Fruit fly (Drosophila melanogaster) ovary, adult (tissue): ENCODE data around the gene CG11588.

ENCODE experiments used
- CG17801 ChIP-seq: fragments of 200-800 bp; optimal IDR thresholded peaks from 2 replicates; lab custom pipeline; 2019; ENCODE audit warnings: missing biosample characterization, mild to moderate bottlenecking, missing genetic modification characterization, moderate library complexity; ENCODE audit not compliant: partially characterized antibody

Gene CG11588

DNA sequence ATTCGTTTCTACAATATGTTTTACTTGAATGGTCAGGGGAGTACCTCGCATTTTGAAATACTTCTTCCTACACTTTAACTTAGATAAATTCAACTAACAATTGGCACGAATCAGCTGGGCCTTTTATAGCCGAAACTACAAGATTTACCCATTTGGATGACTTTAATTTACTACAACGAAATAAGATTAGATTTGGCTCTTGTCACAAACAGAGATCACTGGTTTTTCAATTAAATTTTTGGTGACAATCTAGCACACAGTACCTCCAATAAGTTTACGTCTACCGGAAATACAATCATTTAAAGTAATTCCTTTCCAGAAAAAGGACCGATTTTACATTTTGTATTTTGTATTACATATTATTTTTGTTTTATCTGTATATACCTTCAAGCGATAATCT, 23.4 kb downstream of the CG11588 start, which contains the start of gene CG5883:
Gene CG5883, minus strand, starts transcription at position 101 of the 400 bp plus-strand sequence.
- no peak for TF ChIP-seq CG17801 (GFP tag; lab: Kevin White, UChicago)

DNA sequence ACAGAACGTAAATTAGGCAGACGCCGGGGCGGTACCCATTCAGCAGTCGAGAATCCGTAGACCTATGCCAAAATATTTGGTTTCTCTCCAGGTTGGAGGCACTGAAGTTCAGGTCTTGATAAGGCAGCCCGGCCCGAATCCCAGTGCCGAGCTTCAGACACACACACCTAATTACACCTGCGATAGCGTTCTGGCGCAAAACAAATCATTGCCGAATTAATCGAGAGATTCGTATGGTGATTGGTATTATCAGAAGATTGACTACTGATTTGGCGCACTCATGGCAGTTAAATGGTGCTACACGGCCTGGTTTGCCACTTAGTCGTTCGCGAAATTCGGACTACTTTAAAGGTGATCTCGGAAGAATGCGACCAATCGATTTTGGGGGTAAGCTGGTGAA, 26.0 kb downstream of the CG11588 start, which contains the start of gene CG7252:
Gene CG7252, plus strand, starts transcription at position 319 of the 400 bp plus-strand sequence.
- no peak for TF ChIP-seq CG17801 (GFP tag; lab: Kevin White, UChicago)

DNA sequence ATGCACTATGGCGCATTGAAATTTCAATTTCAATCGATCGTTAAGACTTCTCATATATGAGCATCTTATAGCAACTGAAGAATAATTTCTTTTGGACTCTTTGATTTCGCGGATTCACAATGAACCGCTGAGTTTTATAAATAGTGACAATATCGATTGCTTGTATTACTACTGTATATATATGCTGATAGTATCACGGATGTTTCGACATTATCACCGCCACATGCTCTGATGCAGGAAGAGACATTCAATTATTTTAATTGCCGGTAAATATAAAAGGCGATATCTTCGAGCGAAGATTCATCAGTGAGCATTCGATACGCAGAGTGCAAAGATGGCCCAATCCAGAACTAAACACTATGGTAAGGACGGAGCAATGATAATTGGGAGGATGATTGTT, 28.2 kb downstream of the CG11588 start, which contains the start of gene CG17826:
Gene CG17826, plus strand, starts transcription at position 301 of the 400 bp plus-strand sequence.
- TF ChIP-seq CG17801 (GFP tag; lab: Kevin White, UChicago): no peak

DNA sequence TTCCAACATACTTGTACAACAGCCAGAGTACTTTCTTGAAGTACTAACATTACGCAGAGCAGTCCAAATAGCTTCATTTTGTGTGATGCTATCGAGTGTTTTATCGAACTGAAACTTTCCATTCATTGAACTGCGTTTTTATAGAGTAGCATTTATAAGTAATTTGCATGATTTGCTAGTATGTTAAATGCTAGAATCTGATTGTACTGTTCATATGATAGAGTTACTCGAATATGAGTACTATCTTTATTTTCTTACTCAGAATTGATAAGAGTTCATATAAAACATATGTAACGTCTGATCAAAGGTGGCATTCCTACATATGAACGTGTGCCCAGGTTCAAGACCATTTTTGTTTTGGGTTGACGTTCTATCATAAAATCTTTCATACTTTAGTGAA, 31.9 kb downstream of the CG11588 start, which contains the start of gene obst-G:
Gene obst-G, minus strand, starts transcription at position 101 of the 400 bp plus-strand sequence.
- TF ChIP-seq CG17801 (GFP tag; lab: Kevin White, UChicago): no peak

DNA sequence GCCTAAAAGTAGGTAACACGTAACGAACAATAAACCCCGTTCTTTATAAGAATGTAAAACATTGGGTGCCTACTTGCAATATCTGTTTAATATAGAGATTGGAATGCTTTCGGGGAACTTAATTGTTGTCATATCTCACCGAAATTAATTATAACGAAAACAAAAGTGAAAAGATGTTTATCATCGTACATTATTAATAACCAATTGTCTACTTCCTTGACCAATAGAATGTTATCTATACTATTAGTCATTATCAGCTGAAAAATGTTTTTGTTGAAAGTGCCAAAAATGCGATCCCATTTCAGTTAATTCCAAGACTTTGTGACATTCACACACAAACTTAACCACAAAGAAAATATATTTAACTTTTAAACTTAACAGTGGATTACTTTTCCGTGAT, 32.5 kb downstream of the CG11588 start, which contains the start of gene CG7248:
Gene CG7248, plus strand, starts transcription at position 301 of the 400 bp plus-strand sequence.
- TF ChIP-seq CG17801 (GFP tag; lab: Kevin White, UChicago): no peak

DNA sequence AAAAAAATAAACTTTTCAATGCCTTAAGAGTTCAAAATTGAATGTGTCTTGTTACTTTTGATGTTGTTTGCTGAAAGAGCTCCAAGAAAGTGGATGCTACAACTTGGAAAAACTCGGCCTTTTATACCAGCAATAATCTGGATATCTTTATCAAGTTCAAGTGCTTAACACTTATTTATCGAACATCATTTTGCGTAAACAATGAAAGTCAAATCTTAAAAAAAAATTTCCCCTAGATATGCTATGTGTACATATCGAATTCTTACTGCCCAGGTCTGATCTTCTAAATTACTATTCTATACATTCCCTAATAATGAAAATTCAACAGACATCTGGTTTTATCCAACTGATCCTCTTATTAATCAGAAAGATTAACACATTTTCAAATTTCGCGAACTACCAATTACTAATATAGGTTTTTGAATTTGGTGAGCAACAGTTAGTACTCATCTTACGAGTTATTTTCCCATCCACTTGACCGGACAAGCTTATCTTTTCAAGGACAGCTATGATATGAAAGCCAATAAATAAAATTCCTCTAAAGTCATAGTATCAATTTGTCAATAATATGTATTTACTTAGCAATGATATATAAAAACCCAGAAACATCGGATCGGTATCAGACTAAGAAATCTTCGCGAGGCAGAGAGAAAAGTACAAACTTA, 36.5 kb downstream of the CG11588 start, which contains the start of the genes CG11570 and CG43294:
Gene CG11570, minus strand, starts transcription at position 101 of the 665 bp plus-strand sequence.
Gene CG43294, plus strand, starts transcription at position 615 of the 665 bp plus-strand sequence.
- TF ChIP-seq CG17801 (GFP tag; lab: Kevin White, UChicago): no peak

DNA sequence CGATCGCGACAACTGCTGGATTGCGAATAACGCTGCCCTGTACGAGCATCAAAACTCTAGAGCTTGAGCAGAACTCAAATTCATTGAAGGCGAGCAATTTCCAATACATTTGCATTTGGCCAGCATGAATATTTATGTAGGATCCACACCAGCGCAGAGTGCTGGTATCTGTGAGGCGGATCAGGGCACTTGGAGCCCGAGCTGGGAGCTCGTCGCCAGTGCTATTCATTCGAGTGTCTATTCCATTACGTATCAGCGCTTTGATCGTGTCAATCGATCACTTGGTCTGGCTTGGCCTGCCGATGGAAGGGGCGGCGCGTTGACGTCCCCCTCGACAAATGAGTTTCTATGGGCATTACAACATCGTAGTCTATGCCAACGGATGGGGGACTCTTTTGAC, 44.8 kb downstream of the CG11588 start, which contains the start of gene prc:
Gene prc, minus strand, starts transcription at position 28 of the 400 bp plus-strand sequence.
- no peak for TF ChIP-seq CG17801 (GFP tag; lab: Kevin White, UChicago)
